Worm (Caenorhabditis elegans) whole organism, late embryonic: ENCODE results near the gene alh-9.

Experiments
- dve-1 ChIP-seq: sonication (generic microtip); optimal IDR thresholded peaks from 2 replicates; lab custom pipeline; 2017; ENCODE audit warnings: antibody characterized with exemption, mild to moderate bottlenecking, missing genetic modification characterization, missing compliant biosample characterization
- ets-4 ChIP-seq: sonication (generic microtip); optimal IDR thresholded peaks from 2 replicates; lab custom pipeline; 2016; ENCODE audit warnings: missing genetic modification characterization, missing compliant biosample characterization
- madf-2 ChIP-seq: sonication (generic microtip); optimal IDR thresholded peaks from 2 replicates; lab custom pipeline; 2017; ENCODE audit warnings: missing genetic modification characterization, missing compliant biosample characterization
- unc-55 ChIP-seq: sonication (generic microtip); optimal IDR thresholded peaks from 2 replicates; lab custom pipeline; 2017; ENCODE audit warnings: missing biosample characterization, missing genetic modification reagents, missing genetic modification characterization

- TF ChIP-seq unc-55 (GFP tag; lab: Kevin White, UChicago): no peak
- TF ChIP-seq ets-4 (tag; lab: Kevin White, UChicago): no peak
- TF ChIP-seq dve-1 (tag; lab: Kevin White, UChicago): no peak
- no peak for TF ChIP-seq madf-2
Measured at ce11 chrIII:5908408-5908807, 52.6 kb downstream of the alh-9 start, which contains the start of gene C28H8.3.
